Fruit fly (Drosophila melanogaster) whole organism, embryonic: ENCODE measurements around the gene eIF3d1.

Experiments used
- Abd-B ChIP-seq: fragments of 200-800 bp; sonication (Bioruptor generic); optimal IDR thresholded peaks from 2 replicates; lab custom pipeline; 2018; ENCODE audit warnings: missing biosample characterization, mild to moderate bottlenecking, missing genetic modification characterization, moderate library complexity
- BEAF-32 ChIP-seq: fragments of 200-800 bp; sonication (Bioruptor generic); optimal IDR thresholded peaks from 3 replicates; lab custom pipeline; 2017; ENCODE audit warnings: missing biosample characterization, missing genetic modification characterization, mild to moderate bottlenecking, moderate library complexity, missing genetic modification reagents
- Bdp1 ChIP-seq: fragments of 200-800 bp; sonication (Bioruptor generic); optimal IDR thresholded peaks from 3 replicates; lab custom pipeline; 2016; ENCODE audit warnings: missing biosample characterization, missing genetic modification characterization
- CG11696 ChIP-seq: fragments of 200-800 bp; sonication (Bioruptor generic); IDR thresholded peaks from 2 replicates; pipeline ENCODE4 v1.3.6; 2022; ENCODE audit warnings: missing biosample characterization, missing genetic modification characterization
- CG14441 ChIP-seq: fragments of 200-800 bp; sonication (Bioruptor generic); IDR thresholded peaks from 2 replicates; pipeline ENCODE4 v1.3.6; 2022; ENCODE audit warnings: missing biosample characterization, missing genetic modification characterization
- CG14860 ChIP-seq: fragments of 200-800 bp; sonication (Bioruptor generic); IDR thresholded peaks from 3 replicates; pipeline ENCODE4 v1.3.6; 2022; ENCODE audit warnings: missing biosample characterization, missing genetic modification characterization; ENCODE audit not compliant: partially characterized antibody
- CG15073 ChIP-seq: fragments of 200-800 bp; sonication (Bioruptor generic); optimal IDR thresholded peaks from 2 replicates; lab custom pipeline; 2016; ENCODE audit warnings: missing biosample characterization, missing genetic modification characterization
- CG15269 ChIP-seq: fragments of 200-800 bp; sonication (Bioruptor generic); optimal IDR thresholded peaks from 2 replicates; lab custom pipeline; 2018; ENCODE audit warnings: missing biosample characterization, mild to moderate bottlenecking, missing genetic modification characterization, moderate library complexity
- CG1602 ChIP-seq: fragments of 200-800 bp; sonication (Bioruptor generic); optimal IDR thresholded peaks from 3 replicates; lab custom pipeline; 2016; ENCODE audit warnings: missing biosample characterization, missing genetic modification characterization
- CG3995 ChIP-seq: fragments of 200-800 bp; sonication (Bioruptor generic); optimal IDR thresholded peaks from 3 replicates; lab custom pipeline; 2016; ENCODE audit warnings: missing biosample characterization, missing genetic modification characterization
- CG4360 ChIP-seq: fragments of 200-800 bp; sonication (Bioruptor generic); IDR thresholded peaks from 2 replicates; pipeline ENCODE4 v1.3.6; 2022; ENCODE audit warnings: missing biosample characterization, missing genetic modification characterization
- CG5245 ChIP-seq: fragments of 200-800 bp; sonication (Bioruptor generic); optimal IDR thresholded peaks from 3 replicates; lab custom pipeline; 2016; ENCODE audit warnings: missing biosample characterization, missing genetic modification characterization
- CG6854 ChIP-seq: fragments of 200-800 bp; sonication (Bioruptor generic); optimal IDR thresholded peaks from 3 replicates; lab custom pipeline; 2017; ENCODE audit warnings: missing biosample characterization, mild to moderate bottlenecking, missing genetic modification characterization
- CG7839 ChIP-seq: fragments of 200-800 bp; sonication (Bioruptor generic); optimal IDR thresholded peaks from 3 replicates; lab custom pipeline; 2018; ENCODE audit warnings: missing biosample characterization, mild to moderate bottlenecking, missing genetic modification characterization, moderate library complexity
- CG8478 ChIP-seq: fragments of >200 bp; optimal IDR thresholded peaks from 2 replicates; lab custom pipeline; 2018
- CoRest ChIP-seq: fragments of 200-800 bp; sonication (Bioruptor generic); optimal IDR thresholded peaks from 3 replicates; lab custom pipeline; 2018; ENCODE audit warnings: missing biosample characterization, mild to moderate bottlenecking, missing genetic modification characterization, moderate library complexity
- Dip2 ChIP-seq: fragments of 200-800 bp; sonication (Bioruptor generic); IDR thresholded peaks from 2 replicates; pipeline ENCODE4 v1.3.6; 2022; ENCODE audit warnings: missing biosample characterization, missing genetic modification characterization
- Dref ChIP-seq: fragments of 200-800 bp; sonication (Bioruptor generic); IDR thresholded peaks from 2 replicates; pipeline ENCODE4 v1.3.6; 2022; ENCODE audit warnings: missing biosample characterization, missing genetic modification characterization
- Eip74EF ChIP-seq, 2 experiments: fragments of 200-800 bp in 1 of 2; fragments of >200 bp in 1 of 2; sonication (Bioruptor generic) in 1 of 2; optimal IDR thresholded peaks; 2 replicates each; lab custom pipeline; 2017 to 2019; ENCODE audit warnings: missing biosample characterization in 2 of 2, missing genetic modification characterization in 2 of 2, mild to moderate bottlenecking in 1 of 2, moderate library complexity in 1 of 2
- Hr3 ChIP-seq: fragments of 200-800 bp; sonication (Bioruptor generic); optimal IDR thresholded peaks from 3 replicates; lab custom pipeline; 2016; ENCODE audit warnings: missing biosample characterization, missing genetic modification characterization
- Max ChIP-seq: fragments of 200-800 bp; sonication (Bioruptor generic); optimal IDR thresholded peaks from 2 replicates; lab custom pipeline; 2016; ENCODE audit warnings: missing biosample characterization, mild to moderate bottlenecking, missing genetic modification characterization
- Meics ChIP-seq: fragments of 200-800 bp; sonication (Bioruptor generic); optimal IDR thresholded peaks from 2 replicates; lab custom pipeline; 2017; ENCODE audit warnings: missing biosample characterization, mild to moderate bottlenecking, missing genetic modification characterization
- NFAT ChIP-seq: fragments of 200-800 bp; sonication (Bioruptor generic); IDR thresholded peaks from 2 replicates; pipeline ENCODE4 v1.3.6; 2022; ENCODE audit warnings: missing biosample characterization, missing genetic modification characterization
- Nf-YA ChIP-seq: fragments of 200-800 bp; sonication (Bioruptor generic); IDR thresholded peaks from 2 replicates; pipeline ENCODE4 v1.3.6; 2022; ENCODE audit warnings: missing biosample characterization, missing genetic modification characterization
- Oaz ChIP-seq: fragments of 200-800 bp; sonication (Bioruptor generic); IDR thresholded peaks from 2 replicates; pipeline ENCODE4 v1.3.6; 2022; ENCODE audit warnings: missing biosample characterization, missing genetic modification characterization
- PHDP ChIP-seq: fragments of 200-800 bp; sonication (Bioruptor generic); optimal IDR thresholded peaks from 3 replicates; lab custom pipeline; 2018; ENCODE audit warnings: missing biosample characterization, mild to moderate bottlenecking, missing genetic modification characterization, moderate library complexity
- Scr ChIP-seq: fragments of 200-800 bp; sonication (Bioruptor generic); IDR thresholded peaks from 2 replicates; pipeline ENCODE4 v1.3.6; 2022; ENCODE audit warnings: missing biosample characterization, missing genetic modification characterization; ENCODE audit not compliant: partially characterized antibody
- Tbp ChIP-seq: fragments of >200 bp; optimal IDR thresholded peaks from 2 replicates; lab custom pipeline; 2018; ENCODE audit warnings: missing biosample characterization, missing genetic modification characterization
- ac ChIP-seq: fragments of 200-800 bp; sonication (Bioruptor generic); optimal IDR thresholded peaks from 3 replicates; lab custom pipeline; 2017; ENCODE audit warnings: missing biosample characterization, mild to moderate bottlenecking, missing genetic modification characterization
- al ChIP-seq: fragments of 200-800 bp; sonication (Bioruptor generic); IDR thresholded peaks from 2 replicates; pipeline ENCODE4 v1.3.6; 2022; ENCODE audit warnings: missing biosample characterization, missing genetic modification characterization
- bab2 ChIP-seq: fragments of 200-800 bp; sonication (Bioruptor generic); optimal IDR thresholded peaks from 2 replicates; lab custom pipeline; 2016; ENCODE audit warnings: missing biosample characterization, missing genetic modification characterization
- cato ChIP-seq: fragments of 200-800 bp; sonication (Bioruptor generic); optimal IDR thresholded peaks from 2 replicates; lab custom pipeline; 2016; ENCODE audit warnings: missing biosample characterization, missing genetic modification characterization, borderline replicate concordance
- chinmo ChIP-seq: fragments of 200-800 bp; sonication (Bioruptor generic); IDR thresholded peaks from 4 replicates; pipeline ENCODE4 v1.3.6; 2022; ENCODE audit warnings: missing biosample characterization, missing genetic modification characterization; ENCODE audit not compliant: partially characterized antibody
- dan ChIP-seq: fragments of 200-800 bp; sonication (Bioruptor generic); IDR thresholded peaks from 2 replicates; pipeline ENCODE4 v1.3.6; 2022; ENCODE audit warnings: missing biosample characterization, missing genetic modification characterization
- emc ChIP-seq: fragments of 200-800 bp; sonication (Bioruptor generic); optimal IDR thresholded peaks from 2 replicates; lab custom pipeline; 2016; ENCODE audit warnings: missing biosample characterization, missing genetic modification characterization
- exex ChIP-seq: fragments of 200-800 bp; sonication (Bioruptor generic); optimal IDR thresholded peaks from 4 replicates; lab custom pipeline; 2018; ENCODE audit warnings: missing biosample characterization, mild to moderate bottlenecking, missing genetic modification characterization, moderate library complexity
- gfzf ChIP-seq: fragments of 200-800 bp; sonication (Bioruptor generic); optimal IDR thresholded peaks from 2 replicates; lab custom pipeline; 2016; ENCODE audit warnings: missing biosample characterization, mild to moderate bottlenecking, missing genetic modification characterization, moderate library complexity
- hth ChIP-seq: fragments of >200 bp; optimal IDR thresholded peaks from 2 replicates; lab custom pipeline; 2017; ENCODE audit warnings: inconsistent platforms
- knrl ChIP-seq: fragments of 200-800 bp; sonication (Bioruptor generic); IDR thresholded peaks from 3 replicates; pipeline ENCODE4 v1.3.6; 2022; ENCODE audit warnings: missing biosample characterization, missing genetic modification characterization; ENCODE audit not compliant: partially characterized antibody
- mld ChIP-seq: fragments of 200-800 bp; sonication (Bioruptor generic); IDR thresholded peaks from 3 replicates; pipeline ENCODE4 v1.3.6; 2022; ENCODE audit warnings: missing biosample characterization, missing genetic modification characterization; ENCODE audit not compliant: partially characterized antibody
- pb ChIP-seq: fragments of 200-800 bp; sonication (Bioruptor generic); optimal IDR thresholded peaks from 3 replicates; lab custom pipeline; 2016; ENCODE audit warnings: missing biosample characterization, missing genetic modification characterization
- pum ChIP-seq: fragments of 200-800 bp; sonication (Bioruptor generic); optimal IDR thresholded peaks from 2 replicates; lab custom pipeline; 2016; ENCODE audit warnings: missing biosample characterization, missing genetic modification characterization
- run ChIP-seq: fragments of 200-800 bp; sonication (Bioruptor generic); optimal IDR thresholded peaks from 3 replicates; lab custom pipeline; 2018; ENCODE audit warnings: missing biosample characterization, mild to moderate bottlenecking, missing genetic modification characterization
- sim ChIP-seq: fragments of 200-800 bp; sonication (Bioruptor generic); IDR thresholded peaks from 2 replicates; pipeline ENCODE4 v1.3.6; 2022; ENCODE audit warnings: missing biosample characterization, missing genetic modification characterization
- sima ChIP-seq: fragments of 200-800 bp; sonication (Bioruptor generic); optimal IDR thresholded peaks from 2 replicates; lab custom pipeline; 2016; ENCODE audit warnings: missing biosample characterization, missing genetic modification characterization
- sna ChIP-seq: fragments of 200-800 bp; sonication (Bioruptor generic); IDR thresholded peaks from 2 replicates; pipeline ENCODE4 v1.3.6; 2022; ENCODE audit warnings: missing biosample characterization, missing genetic modification characterization; ENCODE audit not compliant: partially characterized antibody
- sr ChIP-seq: fragments of 200-800 bp; sonication (Bioruptor generic); IDR thresholded peaks from 3 replicates; pipeline ENCODE4 v1.3.6; 2022; ENCODE audit warnings: missing biosample characterization, missing genetic modification characterization
- trh ChIP-seq: fragments of 200-800 bp; sonication (Bioruptor generic); optimal IDR thresholded peaks from 2 replicates; lab custom pipeline; 2016; ENCODE audit warnings: missing biosample characterization, missing genetic modification characterization
- unc-4 ChIP-seq: fragments of 200-800 bp; sonication (Bioruptor generic); IDR thresholded peaks from 2 replicates; pipeline ENCODE4 v1.3.6; 2022; ENCODE audit warnings: missing biosample characterization, missing genetic modification characterization; ENCODE audit not compliant: partially characterized antibody
- zen ChIP-seq: fragments of 200-800 bp; sonication (Bioruptor generic); optimal IDR thresholded peaks from 3 replicates; lab custom pipeline; 2018; ENCODE audit warnings: missing biosample characterization, mild to moderate bottlenecking, missing genetic modification characterization, moderate library complexity

Gene eIF3d1

dm6 chr3R:23723381-23724034, 43.7 kb downstream of the eIF3d1 start (continued):
- TF ChIP-seq CG1602 (GFP tag; lab: Kevin White, UChicago) (no peak), Abd-B (no peak), CG5245 (GFP tag; lab: Kevin White, UChicago) (no peak), PHDP (tag; lab: Kevin White, UChicago) (peak; percentile 19), CG4360 (peak; percentile 69), CG15073 (no peak), hth (lab: Kevin White, UChicago) (no peak), sim (GFP tag; lab: Robert Waterston, UW) (peak; percentile 72), Oaz (GFP tag; lab: Robert Waterston, UW) (no peak), Scr (GFP tag; lab: Robert Waterston, UW) (no peak), pum (GFP tag; lab: Kevin White, UChicago) (peak; percentile 10), sr (GFP tag; lab: Robert Waterston, UW) (peak; percentile 83), exex (tag; lab: Kevin White, UChicago) (peak; percentile 51), bab2 (GFP tag; lab: Kevin White, UChicago) (peak; percentile 42), CG15269 (tag; lab: Kevin White, UChicago) (peak; percentile 2), Tbp (no peak), Max (peak; percentile 10), CG11696 (GFP tag; lab: Robert Waterston, UW) (peak; percentile 56), sna (GFP tag; lab: Robert Waterston, UW) (no peak), Dip2 (GFP tag; lab: Robert Waterston, UW) (no peak), sima (GFP tag; lab: Kevin White, UChicago) (no peak), CG8478 (lab: Kevin White, UChicago) (no peak), CG6854 (GFP tag; lab: Kevin White, UChicago) (peak; percentile 41), chinmo (GFP tag; lab: Robert Waterston, UW) (peak; percentile 76; the same call in 1 of the 4 replicates), CG3995 (GFP tag; lab: Kevin White, UChicago) (no peak), unc-4 (no peak), cato (no peak), zen (tag; lab: Kevin White, UChicago) (no peak), CG14860 (GFP tag; lab: Robert Waterston, UW) (no peak), mld (GFP tag; lab: Robert Waterston, UW) (no peak), dan (GFP tag; lab: Robert Waterston, UW) (no peak), gfzf (GFP tag; lab: Kevin White, UChicago) (no peak), BEAF-32 (GFP tag; lab: Kevin White, UChicago) (no peak), pb (GFP tag; lab: Kevin White, UChicago) (peak; percentile 73), emc (GFP tag; lab: Kevin White, UChicago) (no peak), Dref (GFP tag; lab: Robert Waterston, UW) (no peak), Eip74EF (GFP tag; optimal IDR thresholded peaks at IDR 0.05; lab: Kevin White, UChicago) (no peak), Hr3 (GFP tag; lab: Kevin White, UChicago) (no peak), knrl (GFP tag; lab: Robert Waterston, UW) (no peak), CoRest (tag; lab: Kevin White, UChicago) (no peak), Meics (GFP tag; lab: Kevin White, UChicago) (peak; percentile 68), CG7839 (tag; lab: Kevin White, UChicago) (peak; percentile 22), Bdp1 (GFP tag; lab: Kevin White, UChicago) (peak; percentile 20), Nf-YA (GFP tag; lab: Robert Waterston, UW) (peak; percentile 86), NFAT (no peak), trh (GFP tag; lab: Kevin White, UChicago) (peak; percentile 76), CG14441 (GFP tag; lab: Robert Waterston, UW) (peak; percentile 43; the same call in 1 of the 2 replicates), al (GFP tag; lab: Robert Waterston, UW) (no peak), run (tag; lab: Kevin White, UChicago) (peak; percentile 43), ac (GFP tag; lab: Kevin White, UChicago) (no peak)
